Worm (Caenorhabditis elegans) whole organism, L2 larva: ENCODE results near the gene F54B11.5.

Experiments
- C34F6.9 ChIP-seq: fragments of 150-350 bp; optimal IDR thresholded peaks from 2 replicates; lab custom pipeline; 2014; ENCODE audit warnings: missing biosample characterization, missing genetic modification characterization
- F13H6.1 ChIP-seq: sonication (generic microtip); optimal IDR thresholded peaks from 2 replicates; lab custom pipeline; 2016; ENCODE audit warnings: missing genetic modification characterization, missing compliant biosample characterization
- R02D3.7 ChIP-seq: fragments of 150-350 bp; optimal IDR thresholded peaks from 2 replicates; lab custom pipeline; 2014; ENCODE audit warnings: missing biosample characterization, missing genetic modification characterization
- Y55F3AM.14 ChIP-seq: fragments of 200-800 bp; sonication (Bioruptor generic); optimal IDR thresholded peaks from 2 replicates; lab custom pipeline; 2018; ENCODE audit warnings: mild to moderate bottlenecking, missing genetic modification characterization, missing compliant biosample characterization
- ZK546.5 ChIP-seq: sonication (generic microtip); optimal IDR thresholded peaks from 2 replicates; lab custom pipeline; 2017; ENCODE audit warnings: missing biosample characterization, missing genetic modification characterization
- alr-1 ChIP-seq: fragments of 150-350 bp; optimal IDR thresholded peaks from 2 replicates; lab custom pipeline; 2014; ENCODE audit warnings: missing biosample characterization, missing genetic modification characterization
- aly-2 ChIP-seq: fragments of 150-350 bp; optimal IDR thresholded peaks from 2 replicates; lab custom pipeline; 2014; ENCODE audit warnings: missing biosample characterization, missing genetic modification characterization
- ama-1 ChIP-seq: fragments of 150-350 bp; optimal IDR thresholded peaks from 2 replicates; lab custom pipeline; 2018; ENCODE audit warnings: inconsistent platforms
- blmp-1 ChIP-seq: sonication (generic microtip); optimal IDR thresholded peaks from 2 replicates; lab custom pipeline; 2017; ENCODE audit warnings: missing genetic modification characterization, mild to moderate bottlenecking, missing compliant biosample characterization, antibody characterized with exemption, moderate library complexity; ENCODE audit not compliant: insufficient read depth
- ceh-82 ChIP-seq: fragments of 150-350 bp; optimal IDR thresholded peaks from 2 replicates; lab custom pipeline; 2014; ENCODE audit warnings: missing biosample characterization, missing genetic modification characterization
- crh-2 ChIP-seq: sonication (generic microtip); optimal IDR thresholded peaks from 2 replicates; lab custom pipeline; 2017; ENCODE audit warnings: missing biosample characterization, missing genetic modification characterization
- dmd-4 ChIP-seq: sonication (generic microtip); optimal IDR thresholded peaks from 2 replicates; lab custom pipeline; 2017; ENCODE audit warnings: missing biosample characterization, missing genetic modification characterization
- egl-27 ChIP-seq: sonication (generic microtip); optimal IDR thresholded peaks from 3 replicates; lab custom pipeline; 2017; ENCODE audit warnings: missing biosample characterization, missing genetic modification reagents, missing genetic modification characterization
- elt-1 ChIP-seq: fragments of 150-350 bp; optimal IDR thresholded peaks from 2 replicates; lab custom pipeline; 2014; ENCODE audit warnings: missing biosample characterization, missing genetic modification characterization
- elt-3 ChIP-seq: sonication (generic microtip); optimal IDR thresholded peaks from 2 replicates; lab custom pipeline; 2017; ENCODE audit warnings: missing biosample characterization, missing genetic modification characterization
- lin-13 ChIP-seq: fragments of 150-350 bp; optimal IDR thresholded peaks from 2 replicates; lab custom pipeline; 2014; ENCODE audit warnings: missing biosample characterization, missing genetic modification reagents, missing genetic modification characterization
- lin-39 ChIP-seq: fragments of 150-350 bp; optimal IDR thresholded peaks from 2 replicates; lab custom pipeline; 2014; ENCODE audit warnings: missing biosample characterization, missing genetic modification reagents, missing genetic modification characterization
- lsy-2 ChIP-seq, 2 experiments: fragments of 150-350 bp in 1 of 2; sonication (generic microtip) in 1 of 2; optimal IDR thresholded peaks; 2 replicates each; lab custom pipeline; 2014 to 2017; ENCODE audit warnings: missing biosample characterization in 2 of 2, missing genetic modification characterization in 2 of 2
- mdl-1 ChIP-seq, 2 experiments: fragments of 150-350 bp in 1 of 2; sonication (generic microtip) in 1 of 2; optimal IDR thresholded peaks; 2 replicates each; lab custom pipeline; 2017; ENCODE audit warnings: missing biosample characterization in 2 of 2, missing genetic modification characterization in 2 of 2
- nhr-10 ChIP-seq: sonication (generic microtip); optimal IDR thresholded peaks from 2 replicates; lab custom pipeline; 2017; ENCODE audit warnings: missing biosample characterization, missing genetic modification characterization
- nhr-11 ChIP-seq: fragments of 150-350 bp; optimal IDR thresholded peaks from 2 replicates; lab custom pipeline; 2014; ENCODE audit warnings: missing biosample characterization, missing genetic modification characterization
- nhr-12 ChIP-seq: fragments of 150-350 bp; optimal IDR thresholded peaks from 2 replicates; lab custom pipeline; 2014; ENCODE audit warnings: missing biosample characterization, missing genetic modification characterization
- nhr-129 ChIP-seq: fragments of 150-350 bp; optimal IDR thresholded peaks from 2 replicates; lab custom pipeline; 2014; ENCODE audit warnings: missing biosample characterization, missing genetic modification characterization
- nhr-21 ChIP-seq: fragments of 150-350 bp; optimal IDR thresholded peaks from 2 replicates; lab custom pipeline; 2014; ENCODE audit warnings: missing biosample characterization, missing genetic modification characterization
- nhr-23 ChIP-seq: fragments of 150-350 bp; optimal IDR thresholded peaks from 2 replicates; lab custom pipeline; 2014; ENCODE audit warnings: missing biosample characterization, missing genetic modification reagents, missing genetic modification characterization
- nhr-237 ChIP-seq: fragments of 150-350 bp; optimal IDR thresholded peaks from 2 replicates; lab custom pipeline; 2014; ENCODE audit warnings: missing biosample characterization, missing genetic modification characterization
- nhr-6 ChIP-seq: fragments of 150-350 bp; optimal IDR thresholded peaks from 2 replicates; lab custom pipeline; 2014; ENCODE audit warnings: missing biosample characterization, missing genetic modification characterization
- peb-1 ChIP-seq: fragments of 150-350 bp; optimal IDR thresholded peaks from 2 replicates; lab custom pipeline; 2014; ENCODE audit warnings: missing biosample characterization, missing genetic modification characterization
- skn-1 ChIP-seq: sonication (generic microtip); optimal IDR thresholded peaks from 2 replicates; lab custom pipeline; 2017; ENCODE audit warnings: missing biosample characterization, missing genetic modification characterization
- sma-3 ChIP-seq: sonication (generic microtip); optimal IDR thresholded peaks from 2 replicates; lab custom pipeline; 2016; ENCODE audit warnings: missing genetic modification reagents, missing genetic modification characterization, missing compliant biosample characterization
- snpc-4 ChIP-seq: fragments of 150-350 bp; optimal IDR thresholded peaks from 2 replicates; lab custom pipeline; 2014; ENCODE audit warnings: missing biosample characterization, missing genetic modification characterization
- unc-39 ChIP-seq: fragments of 150-350 bp; optimal IDR thresholded peaks from 2 replicates; lab custom pipeline; 2014; ENCODE audit warnings: missing biosample characterization, missing genetic modification characterization
- zag-1 ChIP-seq: fragments of 150-350 bp; optimal IDR thresholded peaks from 2 replicates; lab custom pipeline; 2014; ENCODE audit warnings: missing biosample characterization, missing genetic modification characterization
- ztf-4 ChIP-seq: fragments of 150-350 bp; optimal IDR thresholded peaks from 2 replicates; lab custom pipeline; 2014; ENCODE audit warnings: missing biosample characterization, missing genetic modification characterization

Gene F54B11.5

DNA sequence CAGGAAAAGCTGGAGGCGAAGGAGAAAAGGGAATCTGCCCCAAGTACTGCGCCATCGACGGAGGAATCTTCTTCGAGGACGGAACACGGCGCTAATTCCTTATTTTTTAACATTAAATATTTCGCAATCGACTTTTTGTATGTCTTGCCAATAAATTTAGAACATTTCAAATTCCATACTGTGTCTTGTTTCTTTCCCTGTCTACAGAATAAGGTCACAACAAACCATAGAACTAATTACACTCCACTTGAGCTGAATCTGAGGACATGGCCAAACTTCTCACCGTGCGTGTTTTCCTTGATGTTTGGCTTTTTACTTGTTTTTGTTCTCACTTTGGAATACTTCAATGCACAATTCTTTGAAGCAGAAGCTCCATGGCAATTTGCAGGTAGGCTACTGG is 3.5 kb downstream of the F54B11.5 start, which contains the start of gene F54B11.4:
TSS of gene F54B11.4 (plus strand) at position 301 of the 400 bp plus-strand sequence.
- no peak for TF ChIP-seq crh-2 (tag; lab: Kevin White, UChicago)
- TF ChIP-seq Y55F3AM.14 (GFP tag; lab: Kevin White, UChicago): no peak
- no peak for TF ChIP-seq elt-3 (tag; lab: Kevin White, UChicago)
- TF ChIP-seq ceh-82 (tag; lab: Kevin White, UChicago): no peak
- TF ChIP-seq nhr-6 (tag; lab: Kevin White, UChicago): no peak
- TF ChIP-seq peb-1 (tag; lab: Kevin White, UChicago): no peak
- no peak for TF ChIP-seq R02D3.7
- no peak for TF ChIP-seq snpc-4 (tag; lab: Kevin White, UChicago)
- TF ChIP-seq lin-13 (GFP tag; lab: Kevin White, UChicago): no peak
- no peak for TF ChIP-seq blmp-1 (tag; lab: Kevin White, UChicago)
- TF ChIP-seq zag-1 (tag; lab: Kevin White, UChicago): no peak
- TF ChIP-seq nhr-21 (tag; lab: Kevin White, UChicago): no peak

DNA sequence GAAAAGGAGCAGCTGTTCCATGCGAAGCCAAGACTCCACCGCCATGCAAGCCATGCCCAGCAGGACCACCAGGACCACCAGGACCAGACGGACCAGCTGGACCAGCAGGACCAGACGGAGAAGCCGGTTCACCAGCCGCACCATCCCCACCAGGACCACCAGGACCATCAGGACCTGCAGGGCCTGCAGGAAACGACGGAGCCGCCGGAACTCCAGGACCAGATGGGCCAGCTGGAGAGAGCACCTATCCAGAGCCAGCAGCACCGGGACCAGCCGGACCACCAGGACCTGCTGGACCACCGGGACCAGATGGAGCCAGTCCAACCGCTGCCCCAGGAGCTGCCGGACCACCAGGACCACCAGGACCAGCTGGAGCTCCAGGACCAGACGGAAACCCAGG is 3.9 kb downstream of the F54B11.5 start:
- TF ChIP-seq nhr-10 (tag; lab: Kevin White, UChicago): no peak
- no peak for TF ChIP-seq lin-39
- no peak for TF ChIP-seq ceh-82 (tag; lab: Kevin White, UChicago)
- no peak for TF ChIP-seq nhr-12 (tag; lab: Kevin White, UChicago)
- TF ChIP-seq nhr-237 (tag; lab: Kevin White, UChicago): no peak
- no peak for TF ChIP-seq nhr-6 (tag; lab: Kevin White, UChicago)
- no peak for TF ChIP-seq blmp-1 (tag; lab: Kevin White, UChicago)
- TF ChIP-seq lin-13 (GFP tag; lab: Kevin White, UChicago): no peak

DNA sequence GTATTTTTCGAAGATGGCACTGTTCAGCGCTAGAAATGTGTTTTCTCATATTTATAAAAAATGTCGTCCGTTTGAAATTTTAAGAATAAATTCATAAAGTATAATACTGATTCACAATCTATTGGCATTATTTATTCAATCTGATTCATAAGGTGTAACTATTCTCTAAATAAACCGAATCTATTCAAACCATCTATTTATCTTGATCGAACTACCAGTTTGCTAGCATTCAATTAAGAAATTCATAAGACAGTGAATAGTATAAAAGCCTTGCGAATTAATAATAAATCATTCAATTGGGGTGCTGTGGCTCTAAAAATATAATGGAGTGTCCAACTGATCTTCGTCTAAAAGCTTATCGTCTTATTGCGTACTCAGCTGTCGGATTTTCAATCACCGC is 4.7 kb downstream of the F54B11.5 start, which contains the start of gene col-44:
TSS of gene col-44 (plus strand) at position 301 of the 400 bp plus-strand sequence.
- no peak for TF ChIP-seq dmd-4 (tag; lab: Kevin White, UChicago)
- TF ChIP-seq ztf-4: no peak
- TF ChIP-seq skn-1 (tag; lab: Kevin White, UChicago): no peak
- no peak for TF ChIP-seq nhr-10 (tag; lab: Kevin White, UChicago)
- TF ChIP-seq lin-39: no peak
- TF ChIP-seq sma-3: no peak

DNA sequence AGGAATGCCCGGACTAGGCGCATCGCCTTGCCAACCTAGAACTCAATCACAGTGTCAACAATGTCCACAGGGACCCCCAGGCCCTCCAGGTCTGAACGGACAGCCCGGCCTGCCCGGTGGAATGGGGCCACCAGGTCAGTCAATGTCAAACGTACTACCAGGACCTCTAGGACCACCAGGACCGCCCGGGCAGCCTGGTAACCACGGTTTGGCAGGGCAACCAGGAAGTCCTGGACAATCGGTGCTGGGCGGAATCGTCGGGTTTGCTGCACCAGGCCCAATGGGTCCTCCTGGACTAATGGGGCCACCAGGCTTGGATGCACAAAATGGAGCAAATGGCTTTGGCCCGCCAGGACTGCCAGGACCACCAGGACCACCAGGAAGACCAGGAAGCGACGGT is 5.2 kb downstream of the F54B11.5 start:
- TF ChIP-seq Y55F3AM.14 (GFP tag; lab: Kevin White, UChicago) (no peak), elt-1 (tag; lab: Kevin White, UChicago) (no peak), F13H6.1 (tag; lab: Kevin White, UChicago) (no peak), lsy-2 (tag; optimal IDR thresholded peaks at IDR 0.05; lab: Kevin White, UChicago) (no peak), alr-1 (tag; lab: Kevin White, UChicago) (no peak), elt-3 (tag; lab: Kevin White, UChicago) (no peak), aly-2 (tag; lab: Kevin White, UChicago) (no peak), nhr-23 (tag; lab: Kevin White, UChicago) (no peak), unc-39 (no peak), C34F6.9 (tag; lab: Kevin White, UChicago) (no peak), mdl-1 (tag; optimal IDR thresholded peaks at IDR 0.05; lab: Kevin White, UChicago) (no peak), ztf-4 (no peak), nhr-129 (tag; lab: Kevin White, UChicago) (no peak), nhr-11 (tag; lab: Kevin White, UChicago) (no peak), lin-13 (GFP tag; lab: Kevin White, UChicago) (no peak)

DNA sequence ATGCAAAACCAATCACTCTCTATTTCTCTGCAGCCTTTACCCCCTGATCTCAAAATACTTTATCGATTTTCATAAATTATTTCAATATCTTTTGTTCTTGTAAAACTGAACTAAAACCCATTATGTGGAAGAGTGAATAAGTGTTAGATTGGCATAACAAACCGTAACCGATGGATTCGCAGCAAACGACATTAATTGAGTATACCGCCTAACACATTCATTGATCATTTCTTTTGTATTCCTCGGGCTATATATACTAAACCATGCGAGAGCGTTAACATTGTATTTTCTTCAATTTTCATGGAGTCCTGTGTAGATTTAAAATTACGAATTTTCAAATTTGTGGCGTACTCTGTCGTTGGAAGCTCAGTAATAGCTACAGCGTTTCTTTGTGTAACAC is 6.1 kb downstream of the F54B11.5 start, which contains the start of gene col-9:
TSS of gene col-9 (plus strand) at position 301 of the 400 bp plus-strand sequence.
- no peak for TF ChIP-seq ztf-4
- no peak for TF ChIP-seq ZK546.5 (tag; lab: Kevin White, UChicago)
- TF ChIP-seq lin-13 (GFP tag; lab: Kevin White, UChicago): no peak
- TF ChIP-seq blmp-1 (tag; lab: Kevin White, UChicago): no peak
- no peak for TF ChIP-seq snpc-4 (tag; lab: Kevin White, UChicago)
- no peak for TF ChIP-seq ama-1 (lab: Kevin White, UChicago)
- TF ChIP-seq ceh-82 (tag; lab: Kevin White, UChicago): no peak
- no peak for TF ChIP-seq nhr-11 (tag; lab: Kevin White, UChicago)
- no peak for TF ChIP-seq egl-27 (tag; lab: Kevin White, UChicago)
- no peak for TF ChIP-seq nhr-10 (tag; lab: Kevin White, UChicago)
- no peak for TF ChIP-seq Y55F3AM.14 (GFP tag; lab: Kevin White, UChicago)
